Fruit fly (Drosophila melanogaster) whole organism, embryonic: ENCODE results near the gene Prosalpha6.
A peak's percentile ranks its signal among the peaks of the same experiment; 100 is the strongest.

Experiments used
- Asciz ChIP-seq: fragments of 200-800 bp; sonication (Bioruptor generic); optimal IDR thresholded peaks from 2 replicates; lab custom pipeline; 2017; ENCODE audit warnings: missing biosample characterization, mild to moderate bottlenecking, missing genetic modification characterization, missing genetic modification reagents
- Atf-2 ChIP-seq: fragments of 200-800 bp; sonication (Bioruptor generic); optimal IDR thresholded peaks from 2 replicates; lab custom pipeline; 2016; ENCODE audit warnings: missing biosample characterization, missing genetic modification characterization
- CG10431 ChIP-seq: fragments of 200-800 bp; sonication (Bioruptor generic); optimal IDR thresholded peaks from 3 replicates; lab custom pipeline; 2018; ENCODE audit warnings: missing biosample characterization, mild to moderate bottlenecking, missing genetic modification characterization
- CG11398 ChIP-seq: fragments of 200-800 bp; sonication (Bioruptor generic); optimal IDR thresholded peaks from 2 replicates; lab custom pipeline; 2016; ENCODE audit warnings: missing biosample characterization, missing genetic modification characterization
- CG12071 ChIP-seq: fragments of 200-800 bp; sonication (Bioruptor generic); optimal IDR thresholded peaks from 3 replicates; lab custom pipeline; 2018; ENCODE audit warnings: missing biosample characterization, mild to moderate bottlenecking, missing genetic modification characterization
- CG12299 ChIP-seq: fragments of 200-800 bp; sonication (Bioruptor generic); optimal IDR thresholded peaks from 2 replicates; lab custom pipeline; 2018; ENCODE audit warnings: missing biosample characterization, mild to moderate bottlenecking, missing genetic modification characterization
- CG14441 ChIP-seq: fragments of 200-800 bp; sonication (Bioruptor generic); IDR thresholded peaks from 2 replicates; pipeline ENCODE4 v1.3.6; 2022; ENCODE audit warnings: missing biosample characterization, missing genetic modification characterization
- CG14965 ChIP-seq: fragments of 200-800 bp; sonication (Bioruptor generic); optimal IDR thresholded peaks from 2 replicates; lab custom pipeline; 2016; ENCODE audit warnings: missing biosample characterization, missing genetic modification characterization, borderline replicate concordance
- CG17361 ChIP-seq: fragments of 200-800 bp; sonication (Bioruptor generic); IDR thresholded peaks from 3 replicates; pipeline ENCODE4 v1.3.6; 2022; ENCODE audit warnings: missing biosample characterization, missing genetic modification characterization
- CG17802 ChIP-seq: fragments of 200-800 bp; sonication (Bioruptor generic); optimal IDR thresholded peaks from 2 replicates; lab custom pipeline; 2018; ENCODE audit warnings: missing biosample characterization, mild to moderate bottlenecking, missing genetic modification characterization, moderate library complexity
- CG2712 ChIP-seq: fragments of 200-800 bp; optimal IDR thresholded peaks from 3 replicates; lab custom pipeline; 2019; ENCODE audit warnings: missing biosample characterization, mild to moderate bottlenecking, missing genetic modification characterization, moderate library complexity
- CG30020 ChIP-seq: fragments of 200-800 bp; optimal IDR thresholded peaks from 2 replicates; lab custom pipeline; 2019; ENCODE audit warnings: missing biosample characterization, mild to moderate bottlenecking, missing genetic modification characterization, moderate library complexity
- CG31388 ChIP-seq: fragments of 200-800 bp; sonication (Bioruptor generic); optimal IDR thresholded peaks from 2 replicates; lab custom pipeline; 2016; ENCODE audit warnings: missing biosample characterization, missing genetic modification characterization
- CG3407 ChIP-seq: fragments of 200-800 bp; sonication (Bioruptor generic); optimal IDR thresholded peaks from 2 replicates; lab custom pipeline; 2018; ENCODE audit warnings: missing biosample characterization, mild to moderate bottlenecking, missing genetic modification characterization
- CG4360 ChIP-seq: fragments of 200-800 bp; sonication (Bioruptor generic); IDR thresholded peaks from 2 replicates; pipeline ENCODE4 v1.3.6; 2022; ENCODE audit warnings: missing biosample characterization, missing genetic modification characterization
- CG4617 ChIP-seq: fragments of 200-800 bp; sonication (Bioruptor generic); optimal IDR thresholded peaks from 3 replicates; lab custom pipeline; 2016; ENCODE audit warnings: missing biosample characterization, missing genetic modification characterization, borderline replicate concordance
- CG4707 ChIP-seq: fragments of 200-800 bp; sonication (Bioruptor generic); optimal IDR thresholded peaks from 2 replicates; lab custom pipeline; 2018; ENCODE audit warnings: missing biosample characterization, mild to moderate bottlenecking, missing genetic modification characterization, moderate library complexity
- CG7357 ChIP-seq: fragments of 200-800 bp; sonication (Bioruptor generic); IDR thresholded peaks from 3 replicates; pipeline ENCODE4 v1.3.6; 2022; ENCODE audit warnings: missing biosample characterization, missing genetic modification characterization
- CG7786 ChIP-seq: fragments of 200-800 bp; sonication (Bioruptor generic); optimal IDR thresholded peaks from 2 replicates; lab custom pipeline; 2016; ENCODE audit warnings: missing biosample characterization, missing genetic modification characterization
- CG7928 ChIP-seq: fragments of 200-800 bp; sonication (Bioruptor generic); optimal IDR thresholded peaks from 2 replicates; lab custom pipeline; 2017; ENCODE audit warnings: missing biosample characterization, mild to moderate bottlenecking, missing genetic modification characterization
- CG8089 ChIP-seq: fragments of 200-800 bp; sonication (Bioruptor generic); optimal IDR thresholded peaks from 3 replicates; lab custom pipeline; 2016; ENCODE audit warnings: missing biosample characterization, missing genetic modification characterization
- CTCF ChIP-seq: fragments of 200-800 bp; sonication (Bioruptor generic); optimal IDR thresholded peaks from 2 replicates; lab custom pipeline; 2017; ENCODE audit warnings: missing biosample characterization, mild to moderate bottlenecking, missing genetic modification characterization, moderate library complexity
- Camta ChIP-seq: fragments of 200-800 bp; sonication (Bioruptor generic); optimal IDR thresholded peaks from 2 replicates; lab custom pipeline; 2016; ENCODE audit warnings: missing biosample characterization, missing genetic modification characterization
- CoRest ChIP-seq: fragments of 200-800 bp; sonication (Bioruptor generic); optimal IDR thresholded peaks from 3 replicates; lab custom pipeline; 2018; ENCODE audit warnings: missing biosample characterization, mild to moderate bottlenecking, missing genetic modification characterization, moderate library complexity
- Drgx ChIP-seq: fragments of 200-800 bp; sonication (Bioruptor generic); IDR thresholded peaks from 2 replicates; pipeline ENCODE4 v1.3.6; 2022; ENCODE audit warnings: missing biosample characterization, missing genetic modification characterization
- Eip74EF ChIP-seq, 2 experiments: fragments of 200-800 bp in 1 of 2; fragments of >200 bp in 1 of 2; sonication (Bioruptor generic) in 1 of 2; optimal IDR thresholded peaks; 2 replicates each; lab custom pipeline; 2017 to 2019; ENCODE audit warnings: missing biosample characterization in 2 of 2, missing genetic modification characterization in 2 of 2, mild to moderate bottlenecking in 1 of 2, moderate library complexity in 1 of 2
- HmgZ ChIP-seq: fragments of 200-800 bp; sonication (Bioruptor generic); optimal IDR thresholded peaks from 2 replicates; lab custom pipeline; 2018; ENCODE audit warnings: missing biosample characterization, mild to moderate bottlenecking, missing genetic modification characterization
- MESR4 ChIP-seq: fragments of 200-800 bp; sonication (Bioruptor generic); optimal IDR thresholded peaks from 2 replicates; lab custom pipeline; 2018; ENCODE audit warnings: missing biosample characterization, mild to moderate bottlenecking, missing genetic modification characterization, moderate library complexity
- Sin3A ChIP-seq: fragments of >200 bp; optimal IDR thresholded peaks from 2 replicates; lab custom pipeline; 2018
- Sox102F ChIP-seq: fragments of 200-800 bp; sonication (Bioruptor generic); optimal IDR thresholded peaks from 2 replicates; lab custom pipeline; 2018; ENCODE audit warnings: missing biosample characterization, mild to moderate bottlenecking, missing genetic modification characterization, moderate library complexity
- Sry-β ChIP-seq: fragments of 200-800 bp; sonication (Bioruptor generic); optimal IDR thresholded peaks from 2 replicates; lab custom pipeline; 2018; ENCODE audit warnings: missing biosample characterization, mild to moderate bottlenecking, missing genetic modification characterization, moderate library complexity
- YL-1 ChIP-seq: fragments of 200-800 bp; sonication (Bioruptor generic); optimal IDR thresholded peaks from 3 replicates; lab custom pipeline; 2017; ENCODE audit warnings: missing biosample characterization, mild to moderate bottlenecking, missing genetic modification characterization
- ap ChIP-seq: fragments of 200-800 bp; sonication (Bioruptor generic); IDR thresholded peaks from 2 replicates; pipeline ENCODE4 v1.3.6; 2022; ENCODE audit warnings: missing biosample characterization, missing genetic modification characterization
- az2 ChIP-seq: fragments of 200-800 bp; sonication (Bioruptor generic); optimal IDR thresholded peaks from 3 replicates; lab custom pipeline; 2016; ENCODE audit warnings: missing biosample characterization, missing genetic modification characterization
- br ChIP-seq: fragments of >200 bp; optimal IDR thresholded peaks from 2 replicates; lab custom pipeline; 2017
- esg ChIP-seq: fragments of 200-800 bp; sonication (Bioruptor generic); conservative IDR thresholded peaks from 2 replicates; pipeline ENCODE4 v1.3.6; 2022; ENCODE audit warnings: missing biosample characterization, missing genetic modification characterization
- fd3F ChIP-seq: fragments of 200-800 bp; sonication (Bioruptor generic); optimal IDR thresholded peaks from 2 replicates; lab custom pipeline; 2018; ENCODE audit warnings: missing biosample characterization, mild to moderate bottlenecking, missing genetic modification characterization, moderate library complexity
- gsb-n ChIP-seq: fragments of 200-800 bp; sonication (Bioruptor generic); optimal IDR thresholded peaks from 3 replicates; lab custom pipeline; 2018; ENCODE audit warnings: missing biosample characterization, mild to moderate bottlenecking, missing genetic modification characterization
- mld ChIP-seq: fragments of 200-800 bp; sonication (Bioruptor generic); IDR thresholded peaks from 3 replicates; pipeline ENCODE4 v1.3.6; 2022; ENCODE audit warnings: missing biosample characterization, missing genetic modification characterization; ENCODE audit not compliant: partially characterized antibody
- nmo ChIP-seq: fragments of 200-800 bp; sonication (Bioruptor generic); optimal IDR thresholded peaks from 2 replicates; lab custom pipeline; 2018; ENCODE audit warnings: missing biosample characterization, mild to moderate bottlenecking, missing genetic modification characterization, moderate library complexity
- nom ChIP-seq: fragments of 200-800 bp; sonication (Bioruptor generic); optimal IDR thresholded peaks from 2 replicates; lab custom pipeline; 2017; ENCODE audit warnings: missing biosample characterization, missing genetic modification characterization, mild to moderate bottlenecking, moderate library complexity, missing genetic modification reagents
- phol ChIP-seq: fragments of 200-800 bp; sonication (Bioruptor generic); optimal IDR thresholded peaks from 3 replicates; lab custom pipeline; 2018; ENCODE audit warnings: missing biosample characterization, mild to moderate bottlenecking, missing genetic modification characterization, moderate library complexity
- pita ChIP-seq: fragments of 200-800 bp; sonication (Bioruptor generic); optimal IDR thresholded peaks from 2 replicates; lab custom pipeline; 2017; ENCODE audit warnings: missing biosample characterization, mild to moderate bottlenecking, missing genetic modification characterization
- pzg ChIP-seq: fragments of 200-800 bp; sonication (Bioruptor generic); optimal IDR thresholded peaks from 3 replicates; lab custom pipeline; 2018; ENCODE audit warnings: missing biosample characterization, mild to moderate bottlenecking, missing genetic modification characterization, moderate library complexity
- rib ChIP-seq: fragments of 200-800 bp; sonication (Bioruptor generic); IDR thresholded peaks from 2 replicates; pipeline ENCODE4 v1.3.6; 2022; ENCODE audit warnings: missing biosample characterization, missing genetic modification characterization
- row ChIP-seq: fragments of 200-800 bp; sonication (Bioruptor generic); IDR thresholded peaks from 3 replicates; pipeline ENCODE4 v1.3.6; 2022; ENCODE audit warnings: missing biosample characterization, missing genetic modification characterization
- sim ChIP-seq: fragments of 200-800 bp; sonication (Bioruptor generic); IDR thresholded peaks from 2 replicates; pipeline ENCODE4 v1.3.6; 2022; ENCODE audit warnings: missing biosample characterization, missing genetic modification characterization
- slp2 ChIP-seq: fragments of 200-800 bp; sonication (Bioruptor generic); optimal IDR thresholded peaks from 2 replicates; lab custom pipeline; 2016; ENCODE audit warnings: missing biosample characterization, missing genetic modification characterization
- ssp ChIP-seq: fragments of 200-800 bp; sonication (Bioruptor generic); IDR thresholded peaks from 2 replicates; pipeline ENCODE4 v1.3.6; 2022; ENCODE audit warnings: missing biosample characterization, missing genetic modification characterization
- sug ChIP-seq: fragments of 200-800 bp; optimal IDR thresholded peaks from 2 replicates; lab custom pipeline; 2019; ENCODE audit warnings: missing biosample characterization, mild to moderate bottlenecking, missing genetic modification characterization, moderate library complexity
- tgo ChIP-seq: fragments of 200-800 bp; sonication (Bioruptor generic); IDR thresholded peaks from 3 replicates; pipeline ENCODE4 v1.3.6; 2022; ENCODE audit warnings: missing biosample characterization, missing genetic modification characterization
- vvl ChIP-seq: fragments of 200-800 bp; sonication (Bioruptor generic); IDR thresholded peaks from 2 replicates; pipeline ENCODE4 v1.3.6; 2022; ENCODE audit warnings: missing biosample characterization, missing genetic modification characterization
- yki ChIP-seq: fragments of >200 bp; optimal IDR thresholded peaks from 3 replicates; lab custom pipeline; 2018

Gene Prosalpha6

dm6 chr2L:10263343-10263744 is 42.2 kb downstream of the Prosalpha6 start, which contains the start of gene Rsf1 (continued):
- TF ChIP-seq CG30020 (tag; lab: Kevin White, UChicago): peak; percentile 98
- peak; percentile 62 for TF ChIP-seq CG4617
- peak; percentile 38 for TF ChIP-seq pzg (GFP tag; lab: Kevin White, UChicago)
- TF ChIP-seq CTCF (GFP tag; lab: Kevin White, UChicago): no peak
- TF ChIP-seq vvl (GFP tag; lab: Robert Waterston, UW): peak; percentile 56; the same call in 1 of the 2 replicates
- TF ChIP-seq CG4360 (GFP tag; lab: Robert Waterston, UW): no peak
- no peak for TF ChIP-seq tgo
- TF ChIP-seq CG11398 (GFP tag; lab: Kevin White, UChicago): no peak
- no peak for TF ChIP-seq CG7357 (GFP tag; lab: Robert Waterston, UW)
- no peak for TF ChIP-seq Eip74EF (GFP tag; optimal IDR thresholded peaks at IDR 0.05; lab: Kevin White, UChicago)
- TF ChIP-seq ssp (GFP tag; lab: Robert Waterston, UW): peak; percentile 81
- TF ChIP-seq CG17802 (tag; lab: Kevin White, UChicago): peak; percentile 89
- TF ChIP-seq slp2 (GFP tag; lab: Kevin White, UChicago): no peak
- no peak for TF ChIP-seq sug
- TF ChIP-seq rib (GFP tag; lab: Robert Waterston, UW): no peak
- TF ChIP-seq CG12071: no peak
- TF ChIP-seq MESR4 (GFP tag; lab: Kevin White, UChicago): peak; percentile 97
- TF ChIP-seq CoRest: peak; percentile 41
- TF ChIP-seq yki (lab: Kevin White, UChicago): no peak
- TF ChIP-seq YL-1 (GFP tag; lab: Kevin White, UChicago): peak; percentile 78
- TF ChIP-seq ap: no peak
- TF ChIP-seq CG2712 (tag; lab: Kevin White, UChicago): peak; percentile 20
- peak; percentile 21 for TF ChIP-seq nmo
- TF ChIP-seq CG10431: no peak
- no peak for TF ChIP-seq CG4707 (GFP tag; lab: Kevin White, UChicago)
- TF ChIP-seq fd3F (GFP tag; lab: Kevin White, UChicago): no peak
- TF ChIP-seq Atf-2 (GFP tag; lab: Kevin White, UChicago): no peak
- TF ChIP-seq Camta: no peak
- no peak for TF ChIP-seq br (lab: Kevin White, UChicago)
- TF ChIP-seq mld (GFP tag; lab: Robert Waterston, UW): no peak
- TF ChIP-seq CG14965 (GFP tag; lab: Kevin White, UChicago): no peak
- no peak for TF ChIP-seq CG12299 (tag; lab: Kevin White, UChicago)
- TF ChIP-seq CG17361: no peak
- no peak for TF ChIP-seq HmgZ (tag; lab: Kevin White, UChicago)
- peak; percentile 63 for TF ChIP-seq CG7928
- TF ChIP-seq CG3407 (GFP tag; lab: Kevin White, UChicago): no peak
- TF ChIP-seq row: peak; percentile 62; the same call in 2 of the 3 replicates
- TF ChIP-seq Sry-β (GFP tag; lab: Kevin White, UChicago): no peak
- peak; percentile 21 for TF ChIP-seq phol
- no peak for TF ChIP-seq CG8089 (GFP tag; lab: Kevin White, UChicago)
- no peak for TF ChIP-seq Asciz (GFP tag; lab: Kevin White, UChicago)
- no peak for TF ChIP-seq az2 (GFP tag; lab: Kevin White, UChicago)
- TF ChIP-seq gsb-n (tag; lab: Kevin White, UChicago): no peak
- TF ChIP-seq pita (GFP tag; lab: Kevin White, UChicago): no peak
- TF ChIP-seq nom: peak; percentile 1
- TF ChIP-seq Sox102F (GFP tag; lab: Kevin White, UChicago): no peak
- TF ChIP-seq CG14441: no peak
- no peak for TF ChIP-seq esg (GFP tag; lab: Robert Waterston, UW)
- no peak for TF ChIP-seq CG7786
- TF ChIP-seq sim (GFP tag; lab: Robert Waterston, UW): no peak
- TF ChIP-seq CG31388 (GFP tag; lab: Kevin White, UChicago): no peak
- TF ChIP-seq Drgx (GFP tag; lab: Robert Waterston, UW): no peak
- no peak for TF ChIP-seq Sin3A
